Worm (Caenorhabditis elegans): ENCODE results near the gene chhy-1.

chhy-1 gene

ce11 chrII:8566039-8566438, 51.4 kb downstream of the chhy-1 start, which contains the start of gene stc-1:
Gene stc-1, minus strand, starts transcription at chrII:8566139.
- TF ChIP-seq unc-130 (tag; optimal IDR thresholded peaks at IDR 0.05) (no peak), tlp-1 (tag; optimal IDR thresholded peaks at IDR 0.05) (no peak), efl-3 (GFP tag; optimal IDR thresholded peaks at IDR 0.05) (no peak), sptf-1 (tag; optimal IDR thresholded peaks at IDR 0.05) (no peak), tbx-2 (tag; optimal IDR thresholded peaks at IDR 0.05) (no peak), unc-98 (GFP tag; IDR thresholded peaks at IDR 0.05) (no peak), jun-1 (tag; optimal IDR thresholded peaks at IDR 0.05) (no peak), nhr-28 (tag; optimal IDR thresholded peaks at IDR 0.05) (no peak), nhr-12 (tag; optimal IDR thresholded peaks at IDR 0.05) (no peak), lin-15B (tag; optimal IDR thresholded peaks at IDR 0.05) (no peak), ceh-90 (tag; optimal IDR thresholded peaks at IDR 0.05) (no peak), pag-3 (tag; optimal IDR thresholded peaks at IDR 0.05; ENCODE audit: borderline replicate concordance, insufficient read depth) (no peak), lsy-2 (tag; optimal IDR thresholded peaks at IDR 0.05) (peak; percentile 6 to 69), nhr-90 (tag; optimal IDR thresholded peaks at IDR 0.05; ENCODE audit: poor library complexity) (peak; percentile 7), vab-15 (tag; optimal IDR thresholded peaks at IDR 0.05) (no peak), unc-62 (GFP tag; optimal IDR thresholded peaks at IDR 0.05) (no peak), elt-2 (tag; optimal IDR thresholded peaks at IDR 0.05) (peak; percentile 30), aha-1 (tag; optimal IDR thresholded peaks at IDR 0.05) (no peak), unc-86 (tag; optimal IDR thresholded peaks at IDR 0.05) (no peak), dsc-1 (tag; optimal IDR thresholded peaks at IDR 0.05) (no peak), sup-37 (GFP tag; optimal IDR thresholded peaks at IDR 0.05) (no peak), lin-35 (GFP tag; optimal IDR thresholded peaks at IDR 0.05) (peak; percentile 67 to 94), aly-2 (tag; optimal IDR thresholded peaks at IDR 0.05) (no peak), fkh-8 (tag; optimal IDR thresholded peaks at IDR 0.05) (no peak), nhr-85 (tag) (peak; percentile 35), ceh-88 (GFP tag; IDR thresholded peaks at IDR 0.05) (no peak), snu-23 (GFP tag; optimal IDR thresholded peaks at IDR 0.05) (peak; percentile 18), ceh-63 (GFP tag; optimal IDR thresholded peaks at IDR 0.05) (no peak), unc-30 (tag; optimal IDR thresholded peaks at IDR 0.05) (no peak), ztf-4 (tag; optimal IDR thresholded peaks at IDR 0.05) (no peak), nhr-71 (tag; optimal IDR thresholded peaks at IDR 0.05) (peak; percentile 29), mef-2 (tag; optimal IDR thresholded peaks at IDR 0.05) (no peak), blmp-1 (tag; optimal IDR thresholded peaks at IDR 0.05) (peak; percentile 34), lin-13 (GFP tag; optimal IDR thresholded peaks at IDR 0.05) (peak; percentile 27), snpc-4 (tag; optimal IDR thresholded peaks at IDR 0.05) (no peak), nhr-20 (tag; optimal IDR thresholded peaks at IDR 0.05) (no peak), fkh-4 (tag; optimal IDR thresholded peaks at IDR 0.05; ENCODE audit: borderline replicate concordance) (no peak), nhr-77 (tag; optimal IDR thresholded peaks at IDR 0.05) (no peak), F16B12.6 (tag; optimal IDR thresholded peaks at IDR 0.05) (peak; percentile 26), fos-1 (tag; optimal IDR thresholded peaks at IDR 0.05) (no peak), ces-1 (GFP tag; optimal IDR thresholded peaks at IDR 0.05) (no peak), hpl-2 (GFP tag; optimal IDR thresholded peaks at IDR 0.05) (no peak), efl-1 (optimal IDR thresholded peaks at IDR 0.05) (peak in 1 of 2 experiments; percentile 82), efl-1 (GFP tag; optimal IDR thresholded peaks at IDR 0.05 in 1 of 2) (peak; percentile 86 to 98), sox-4 (tag; optimal IDR thresholded peaks at IDR 0.05) (no peak), irx-1 (tag; optimal IDR thresholded peaks at IDR 0.05) (no peak), pqm-1 (tag; optimal IDR thresholded peaks at IDR 0.05) (no peak), ama-1 (optimal IDR thresholded peaks at IDR 0.05) (peak; percentile 23), lir-3 (tag; optimal IDR thresholded peaks at IDR 0.05; ENCODE audit: poor library complexity) (no peak), grh-1 (GFP tag; IDR thresholded peaks at IDR 0.05) (no peak), hlh-4 (tag; optimal IDR thresholded peaks at IDR 0.05) (no peak), fkh-10 (GFP tag; optimal IDR thresholded peaks at IDR 0.05) (no peak), C34B4.2 (tag; optimal IDR thresholded peaks at IDR 0.05) (no peak), C04F5.9 (tag; optimal IDR thresholded peaks at IDR 0.05) (no peak), zag-1 (tag; optimal IDR thresholded peaks at IDR 0.05) (no peak), nhr-84 (tag; optimal IDR thresholded peaks at IDR 0.05) (no peak)

Data from whole organism, L1 larva.